Worm (Caenorhabditis elegans) whole organism, midembryonic: Measurements from ENCODE around the gene Y39B6A.5.

Experiments used
- klf-2 ChIP-seq: fragments of 200-800 bp; sonication (Bioruptor generic); conservative IDR thresholded peaks from 2 replicates; pipeline ENCODE4 v1.3.6; 2022; ENCODE audit warnings: missing genetic modification reagents, missing genetic modification characterization, missing compliant biosample characterization
- tab-1 ChIP-seq: fragments of 200-800 bp; sonication (Bioruptor generic); IDR thresholded peaks from 2 replicates; pipeline ENCODE4 v1.3.6; 2022; ENCODE audit warnings: missing genetic modification characterization, missing compliant biosample characterization
- ztf-29 ChIP-seq: fragments of 200-800 bp; sonication (Bioruptor generic); IDR thresholded peaks from 2 replicates; pipeline ENCODE4 v1.3.6; 2022; ENCODE audit warnings: missing genetic modification reagents, missing genetic modification characterization, missing compliant biosample characterization

ce11 chrV:19181684-19182083, 23.0 kb upstream of the Y39B6A.5 start:
- TF ChIP-seq ztf-29 = no peak
- TF ChIP-seq tab-1 (GFP tag; lab: Robert Waterston, UW) = no peak
- no peak for TF ChIP-seq klf-2
